Fruit fly (Drosophila melanogaster): ENCODE measurements around the gene CG43867.

DNA sequence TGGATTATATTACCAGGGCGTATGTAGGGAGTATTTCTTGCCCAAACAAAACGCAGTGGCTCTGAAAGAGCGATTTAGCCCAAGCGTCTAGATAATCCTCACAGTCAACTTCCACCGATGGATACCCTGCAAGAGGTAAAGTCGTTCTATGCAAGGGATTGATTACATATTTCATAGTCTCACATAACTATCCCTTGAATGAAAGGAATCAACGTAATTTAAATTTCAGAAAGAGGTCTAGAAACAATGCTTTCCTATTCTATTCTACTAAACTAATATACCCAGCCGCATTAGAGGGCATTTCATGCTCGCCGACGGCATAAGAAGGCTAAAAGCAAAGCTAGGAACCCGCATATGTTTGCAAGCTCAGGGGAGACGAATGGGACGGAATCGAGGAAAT is 39.0 kb upstream of the CG43867 start:
- TF ChIP-seq Hr38 (GFP tag; optimal IDR thresholded peaks at IDR 0.05) (no peak), svp (GFP tag) (no peak), CG16779 (tag; optimal IDR thresholded peaks at IDR 0.05) (no peak), CG4318 (GFP tag; optimal IDR thresholded peaks at IDR 0.05) (no peak), cyc (GFP tag; optimal IDR thresholded peaks at IDR 0.05) (no peak), fd85E (GFP tag; optimal IDR thresholded peaks at IDR 0.05) (no peak)
